Fruit fly (Drosophila melanogaster) whole organism, embryonic: ENCODE data around the gene CG4467.

Experiments used
- CG10209 ChIP-seq: fragments of 200-800 bp; sonication (Bioruptor generic); optimal IDR thresholded peaks from 3 replicates; lab custom pipeline; 2017; ENCODE audit warnings: missing biosample characterization, mild to moderate bottlenecking, missing genetic modification characterization, missing genetic modification reagents
- CG15479 ChIP-seq: fragments of 200-800 bp; sonication (Bioruptor generic); optimal IDR thresholded peaks from 3 replicates; lab custom pipeline; 2019; ENCODE audit warnings: missing biosample characterization, mild to moderate bottlenecking, missing genetic modification characterization, moderate library complexity
- CG15696 ChIP-seq: fragments of 200-800 bp; sonication (Bioruptor generic); optimal IDR thresholded peaks from 2 replicates; lab custom pipeline; 2019; ENCODE audit warnings: missing biosample characterization, mild to moderate bottlenecking, missing genetic modification characterization, moderate library complexity
- CG17802 ChIP-seq: fragments of 200-800 bp; sonication (Bioruptor generic); optimal IDR thresholded peaks from 2 replicates; lab custom pipeline; 2018; ENCODE audit warnings: missing biosample characterization, mild to moderate bottlenecking, missing genetic modification characterization, moderate library complexity
- CG17829 ChIP-seq: fragments of 200-800 bp; optimal IDR thresholded peaks from 2 replicates; lab custom pipeline; 2019; ENCODE audit warnings: missing biosample characterization, mild to moderate bottlenecking, missing genetic modification characterization, moderate library complexity
- CG18262 ChIP-seq: fragments of 200-800 bp; optimal IDR thresholded peaks from 3 replicates; lab custom pipeline; 2019; ENCODE audit warnings: missing biosample characterization, mild to moderate bottlenecking, missing genetic modification characterization, moderate library complexity
- CG3407 ChIP-seq: fragments of 200-800 bp; sonication (Bioruptor generic); optimal IDR thresholded peaks from 2 replicates; lab custom pipeline; 2018; ENCODE audit warnings: missing biosample characterization, mild to moderate bottlenecking, missing genetic modification characterization
- CG6254 ChIP-seq: fragments of 200-800 bp; sonication (Bioruptor generic); optimal IDR thresholded peaks from 3 replicates; lab custom pipeline; 2017; ENCODE audit warnings: mild to moderate bottlenecking, missing biosample characterization, missing genetic modification reagents, missing genetic modification characterization
- CG6654 ChIP-seq: fragments of 200-800 bp; sonication (Bioruptor generic); optimal IDR thresholded peaks from 2 replicates; lab custom pipeline; 2017; ENCODE audit warnings: missing biosample characterization, mild to moderate bottlenecking, missing genetic modification characterization
- CG7271 ChIP-seq: fragments of 200-800 bp; sonication (Bioruptor generic); optimal IDR thresholded peaks from 2 replicates; lab custom pipeline; 2018; ENCODE audit warnings: missing biosample characterization, mild to moderate bottlenecking, missing genetic modification characterization, moderate library complexity
- CG8281 ChIP-seq: fragments of 200-800 bp; sonication (Bioruptor generic); optimal IDR thresholded peaks from 2 replicates; lab custom pipeline; 2018; ENCODE audit warnings: missing biosample characterization, mild to moderate bottlenecking, missing genetic modification characterization, moderate library complexity
- CTCF ChIP-seq: fragments of 200-800 bp; sonication (Bioruptor generic); optimal IDR thresholded peaks from 2 replicates; lab custom pipeline; 2017; ENCODE audit warnings: missing biosample characterization, mild to moderate bottlenecking, missing genetic modification characterization, moderate library complexity
- D ChIP-seq, 2 experiments: fragments of 200-800 bp in 1 of 2; fragments of >200 bp in 1 of 2; sonication (Bioruptor generic) in 1 of 2; optimal IDR thresholded peaks; 2 replicates in 1 of 2; 3 replicates in 1 of 2; lab custom pipeline; 2017; ENCODE audit warnings: mild to moderate bottlenecking in 1 of 2, missing biosample characterization in 1 of 2, missing genetic modification characterization in 1 of 2, missing genetic modification reagents in 1 of 2
- Dek ChIP-seq: fragments of 200-800 bp; sonication (Bioruptor generic); optimal IDR thresholded peaks from 3 replicates; lab custom pipeline; 2019; ENCODE audit warnings: missing biosample characterization, mild to moderate bottlenecking, missing genetic modification characterization, moderate library complexity
- HLHmδ ChIP-seq: fragments of 200-800 bp; sonication (Bioruptor generic); optimal IDR thresholded peaks from 2 replicates; lab custom pipeline; 2018; ENCODE audit warnings: missing biosample characterization, mild to moderate bottlenecking, missing genetic modification characterization, moderate library complexity
- Nf-YB ChIP-seq: fragments of 200-800 bp; sonication (Bioruptor generic); optimal IDR thresholded peaks from 3 replicates; lab custom pipeline; 2019; ENCODE audit warnings: missing biosample characterization, mild to moderate bottlenecking, missing genetic modification characterization, moderate library complexity
- Nf-YC ChIP-seq: fragments of 200-800 bp; optimal IDR thresholded peaks from 3 replicates; lab custom pipeline; 2019; ENCODE audit warnings: missing biosample characterization, mild to moderate bottlenecking, missing genetic modification characterization, moderate library complexity
- Stat92E ChIP-seq, 3 experiments: fragments of >200 bp in 2 of 3; fragments of 200-800 bp in 1 of 3; sonication (Bioruptor generic) in 1 of 3; optimal IDR thresholded peaks; 2 replicates each; lab custom pipeline; 2017 to 2019; ENCODE audit warnings: missing biosample characterization in 3 of 3, missing genetic modification characterization in 3 of 3, mild to moderate bottlenecking in 1 of 3, moderate library complexity in 1 of 3
- ash1 ChIP-seq: fragments of 200-800 bp; sonication (Bioruptor generic); optimal IDR thresholded peaks from 2 replicates; lab custom pipeline; 2018; ENCODE audit warnings: missing biosample characterization, mild to moderate bottlenecking, missing genetic modification characterization
- cg ChIP-seq: fragments of 200-800 bp; sonication (Bioruptor generic); optimal IDR thresholded peaks from 3 replicates; lab custom pipeline; 2019; ENCODE audit warnings: missing biosample characterization, mild to moderate bottlenecking, missing genetic modification characterization, moderate library complexity
- chinmo ChIP-seq: fragments of 200-800 bp; sonication (Bioruptor generic); IDR thresholded peaks from 4 replicates; pipeline ENCODE4 v1.3.6; 2022; ENCODE audit warnings: missing biosample characterization, missing genetic modification characterization; ENCODE audit not compliant: partially characterized antibody
- fd102C ChIP-seq: fragments of 200-800 bp; sonication (Bioruptor generic); optimal IDR thresholded peaks from 2 replicates; lab custom pipeline; 2018; ENCODE audit warnings: missing biosample characterization, mild to moderate bottlenecking, missing genetic modification characterization, moderate library complexity
- gt ChIP-seq: fragments of 200-800 bp; sonication (Bioruptor generic); IDR thresholded peaks from 2 replicates; pipeline ENCODE4 v1.3.6; 2022; ENCODE audit warnings: missing biosample characterization, missing genetic modification characterization
- her ChIP-seq: fragments of 200-800 bp; sonication (Bioruptor generic); optimal IDR thresholded peaks from 2 replicates; lab custom pipeline; 2016; ENCODE audit warnings: missing biosample characterization, missing genetic modification characterization
- kah ChIP-seq: fragments of 200-800 bp; sonication (Bioruptor generic); optimal IDR thresholded peaks from 2 replicates; lab custom pipeline; 2018; ENCODE audit warnings: missing biosample characterization, mild to moderate bottlenecking, missing genetic modification characterization
- kni ChIP-seq: fragments of 200-800 bp; sonication (Bioruptor generic); optimal IDR thresholded peaks from 3 replicates; lab custom pipeline; 2017; ENCODE audit warnings: mild to moderate bottlenecking, missing biosample characterization, missing genetic modification reagents, missing genetic modification characterization
- prd ChIP-seq, 3 experiments: fragments of >200 bp in 2 of 3; fragments of 200-800 bp in 1 of 3; sonication (Bioruptor generic) in 1 of 3; optimal IDR thresholded peaks in 2 of 3; IDR thresholded peaks in 1 of 3; 2 replicates in 2 of 3; 3 replicates in 1 of 3; pipeline versions ENCODE4 v1.3.6 to Lab custom; 2017 to 2022; ENCODE audit warnings: missing biosample characterization in 1 of 3, missing genetic modification characterization in 1 of 3
- sob ChIP-seq: fragments of 200-800 bp; sonication (Bioruptor generic); IDR thresholded peaks from 2 replicates; pipeline ENCODE4 v1.3.6; 2022; ENCODE audit warnings: missing biosample characterization, missing genetic modification characterization
- sqz ChIP-seq: fragments of 200-800 bp; sonication (Bioruptor generic); optimal IDR thresholded peaks from 3 replicates; lab custom pipeline; 2018; ENCODE audit warnings: missing biosample characterization, mild to moderate bottlenecking, missing genetic modification characterization
- tgo ChIP-seq: fragments of 200-800 bp; sonication (Bioruptor generic); IDR thresholded peaks from 3 replicates; pipeline ENCODE4 v1.3.6; 2022; ENCODE audit warnings: missing biosample characterization, missing genetic modification characterization
- tll ChIP-seq, 2 experiments: fragments of 200-800 bp in 1 of 2; fragments of >200 bp in 1 of 2; sonication (Bioruptor generic) in 1 of 2; optimal IDR thresholded peaks; 2 replicates each; lab custom pipeline; 2017 to 2019; ENCODE audit warnings: missing biosample characterization in 2 of 2, missing genetic modification characterization in 2 of 2, mild to moderate bottlenecking in 1 of 2, moderate library complexity in 1 of 2
- toy ChIP-seq: fragments of 200-800 bp; sonication (Bioruptor generic); IDR thresholded peaks from 2 replicates; pipeline ENCODE4 v1.3.6; 2022; ENCODE audit warnings: missing biosample characterization, missing genetic modification characterization
- twi ChIP-seq: fragments of 200-800 bp; optimal IDR thresholded peaks from 2 replicates; lab custom pipeline; 2019; ENCODE audit warnings: missing biosample characterization, mild to moderate bottlenecking, missing genetic modification characterization, moderate library complexity
- z ChIP-seq: fragments of 200-800 bp; sonication (Bioruptor generic); IDR thresholded peaks from 3 replicates; pipeline ENCODE4 v1.3.6; 2022; ENCODE audit warnings: missing biosample characterization, missing genetic modification characterization
- zen ChIP-seq: fragments of 200-800 bp; sonication (Bioruptor generic); optimal IDR thresholded peaks from 3 replicates; lab custom pipeline; 2018; ENCODE audit warnings: missing biosample characterization, mild to moderate bottlenecking, missing genetic modification characterization, moderate library complexity

Gene CG4467

DNA sequence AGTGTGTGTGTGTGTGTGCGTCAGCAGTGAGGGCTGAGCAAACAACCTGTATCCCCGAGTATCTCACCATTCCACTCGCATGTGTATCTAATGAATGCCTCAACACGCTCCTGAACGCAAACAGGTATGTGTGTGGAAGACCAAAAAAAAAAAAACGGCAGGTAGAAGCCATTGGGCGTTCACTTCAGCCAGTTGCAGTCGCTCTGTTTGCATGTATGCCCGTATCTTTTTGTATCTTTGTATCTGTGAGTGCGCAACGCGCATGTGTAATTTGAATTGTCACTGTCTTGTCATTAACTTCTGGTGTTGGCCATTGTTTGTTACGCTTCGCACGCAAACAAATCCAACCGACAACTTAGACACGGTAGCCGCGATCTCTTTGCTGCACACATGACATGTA, 55.3 kb downstream of the CG4467 start:
- TF ChIP-seq CG15479 (GFP tag; lab: Kevin White, UChicago) (peak; percentile 96), kni (GFP tag; lab: Kevin White, UChicago) (peak; percentile 72), chinmo (0 out of 4 replicates have a peak, but pooled peaks have one; percentile 57), CG17829 (tag; lab: Kevin White, UChicago) (peak; percentile 4), her (GFP tag; lab: Kevin White, UChicago) (no peak), ash1 (GFP tag; lab: Kevin White, UChicago) (no peak), sqz (GFP tag; lab: Kevin White, UChicago) (peak; percentile 90), CG6254 (GFP tag; lab: Kevin White, UChicago) (no peak), fd102C (GFP tag; lab: Kevin White, UChicago) (peak; percentile 0), CG10209 (GFP tag; lab: Kevin White, UChicago) (peak; percentile 9), gt (GFP tag; lab: Robert Waterston, UW) (no peak), Stat92E (GFP tag; optimal IDR thresholded peaks at IDR 0.05; lab: Kevin White, UChicago) (no peak), sob (GFP tag; lab: Robert Waterston, UW) (no peak), z (peak; percentile 61; the same call in 1 of the 3 replicates), zen (tag; lab: Kevin White, UChicago) (peak; percentile 87), CG6654 (GFP tag; lab: Kevin White, UChicago) (no peak), prd (optimal IDR thresholded peaks at IDR 0.05; lab: Kevin White, UChicago) (no peak), prd (GFP tag; IDR thresholded peaks at IDR 0.05; lab: Robert Waterston, UW) (peak; percentile 46; the same call in 2 of the 3 replicates), CG15696 (tag; lab: Kevin White, UChicago) (peak; percentile 35), twi (tag; lab: Kevin White, UChicago) (peak; percentile 64), cg (GFP tag; lab: Kevin White, UChicago) (peak; percentile 85), HLHmδ (GFP tag; lab: Kevin White, UChicago) (peak; percentile 3), CG3407 (no peak), D (optimal IDR thresholded peaks at IDR 0.05; lab: Kevin White, UChicago) (peak; percentile 88), D (GFP tag; optimal IDR thresholded peaks at IDR 0.05; lab: Kevin White, UChicago) (no peak), tll (GFP tag; optimal IDR thresholded peaks at IDR 0.05; lab: Kevin White, UChicago) (peak in 1 of 2 experiments; percentile 99), tgo (0 out of 3 replicates have a peak, but pooled peaks have one; percentile 24), CTCF (GFP tag; lab: Kevin White, UChicago) (no peak), Nf-YC (tag; lab: Kevin White, UChicago) (peak; percentile 82), kah (GFP tag; lab: Kevin White, UChicago) (no peak), CG17802 (tag; lab: Kevin White, UChicago) (no peak), Nf-YB (GFP tag; lab: Kevin White, UChicago) (peak; percentile 96)

dm6 chr3R:23192984-23193383, 55.7 kb downstream of the CG4467 start:
- no peak for TF ChIP-seq Dek (tag; lab: Kevin White, UChicago)
- no peak for TF ChIP-seq CG7271
- TF ChIP-seq CG8281 (tag; lab: Kevin White, UChicago): peak; percentile 68
- 0 out of 2 replicates have a peak, but pooled peaks have one; percentile 9 for TF ChIP-seq toy (GFP tag; lab: Robert Waterston, UW)
- TF ChIP-seq CG18262 (tag; lab: Kevin White, UChicago): no peak
